Worm (Caenorhabditis elegans): Measurements from ENCODE around the gene cdh-8.

DNA sequence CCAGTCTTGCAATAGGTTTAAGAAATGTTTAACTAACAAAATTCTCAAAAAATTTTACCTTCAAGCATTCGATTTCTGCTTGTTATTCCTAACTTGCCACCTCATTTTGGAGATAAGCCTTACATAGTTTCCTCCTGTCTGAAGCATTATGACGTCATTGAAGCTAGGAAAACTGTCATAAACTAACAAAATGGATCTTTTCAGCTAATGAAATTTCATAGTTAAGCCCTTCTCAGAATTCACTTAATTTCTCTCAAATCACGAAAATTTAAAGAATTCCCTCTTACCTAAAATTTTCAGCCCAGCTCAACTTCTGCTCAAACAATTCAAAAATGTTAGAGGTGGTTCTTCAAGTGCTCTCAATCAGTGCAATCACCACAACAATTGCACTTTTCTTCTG, 32.4 kb upstream of the cdh-8 start, which contains the start of gene swt-1:
- TF ChIP-seq blmp-1 (tag; optimal IDR thresholded peaks at IDR 0.05): no peak
- TF ChIP-seq mls-2 (tag; optimal IDR thresholded peaks at IDR 0.05): no peak
- TF ChIP-seq unc-39 (tag; optimal IDR thresholded peaks at IDR 0.05): no peak
- no peak for TF ChIP-seq lin-13 (tag; optimal IDR thresholded peaks at IDR 0.05)
- TF ChIP-seq pha-4 (tag; optimal IDR thresholded peaks at IDR 0.05): no peak
- peak; percentile 73 for TF ChIP-seq zip-8 (tag; optimal IDR thresholded peaks at IDR 0.05)
- no peak for TF ChIP-seq unc-62 (GFP tag; optimal IDR thresholded peaks at IDR 0.05)
- no peak for TF ChIP-seq ztf-11 (tag; optimal IDR thresholded peaks at IDR 0.05)
- TF ChIP-seq flh-1 (GFP tag; optimal IDR thresholded peaks at IDR 0.05): no peak
- TF ChIP-seq lsy-2 (tag; optimal IDR thresholded peaks at IDR 0.05): no peak
- TF ChIP-seq nhr-28 (tag; optimal IDR thresholded peaks at IDR 0.05): no peak
